Fruit fly (Drosophila melanogaster): ENCODE data around the gene OXA1L.

The OXA1L gene

DNA sequence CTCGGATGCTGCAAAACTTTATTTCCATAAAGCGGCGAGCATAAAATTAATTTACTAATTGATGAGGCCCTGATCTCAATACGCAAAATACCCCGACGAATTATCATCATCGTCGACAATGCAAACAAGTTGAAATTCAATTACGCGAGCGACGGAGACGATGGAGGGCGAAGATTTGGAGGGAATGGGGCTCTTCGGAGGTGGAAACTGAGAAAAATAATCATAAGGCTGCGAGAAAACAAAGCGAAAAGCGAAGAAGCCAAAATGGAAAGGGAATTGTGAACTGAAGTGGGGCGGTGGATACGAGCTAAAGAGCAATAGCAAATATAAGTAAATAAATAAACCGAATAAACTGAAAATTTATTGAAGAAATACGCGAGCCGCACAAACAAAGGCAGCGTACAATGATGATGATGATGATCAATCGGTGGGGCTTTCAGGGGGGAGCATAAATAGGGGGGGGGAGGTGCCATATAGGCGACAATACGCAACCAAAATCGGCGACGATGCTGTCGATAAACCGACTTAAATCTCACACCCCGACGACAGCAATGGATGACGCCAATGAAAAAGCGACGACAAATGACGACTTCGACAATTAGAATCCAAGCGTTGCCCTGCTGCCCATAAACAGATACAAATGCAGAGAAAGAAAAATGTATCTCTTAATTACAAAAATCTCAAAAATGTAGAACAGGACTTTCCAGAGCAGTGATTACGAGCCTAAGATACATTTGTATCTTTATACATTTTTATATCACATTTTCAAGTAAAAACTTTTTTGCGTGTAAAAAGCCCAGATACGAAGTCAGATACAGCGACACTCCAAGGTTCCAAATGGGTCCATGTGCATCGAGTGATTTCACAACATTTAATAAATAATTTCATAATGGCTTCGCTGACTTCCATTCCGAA is 48.1 kb downstream of the OXA1L start (continued):
- TF ChIP-seq CG17568 (GFP tag; optimal IDR thresholded peaks at IDR 0.05): peak; percentile 20
- TF ChIP-seq Hand (GFP tag; optimal IDR thresholded peaks at IDR 0.05): no peak
- TF ChIP-seq nerfin-1 (tag; optimal IDR thresholded peaks at IDR 0.05): no peak
- TF ChIP-seq Sox100B (GFP tag; optimal IDR thresholded peaks at IDR 0.05): peak; percentile 23
- peak; percentile 72 for TF ChIP-seq ttk (GFP tag; IDR thresholded peaks at IDR 0.05)
- TF ChIP-seq CG11560 (tag; IDR thresholded peaks at IDR 0.05): no peak
- TF ChIP-seq NFAT (GFP tag; IDR thresholded peaks at IDR 0.05): no peak; the same call in 1 of the 2 replicates
- TF ChIP-seq zfh2 (GFP tag; optimal IDR thresholded peaks at IDR 0.05): peak; percentile 12
- no peak for TF ChIP-seq ash1 (GFP tag; optimal IDR thresholded peaks at IDR 0.05)
- TF ChIP-seq CkIIα-i1 (GFP tag; IDR thresholded peaks at IDR 0.05): no peak
- TF ChIP-seq gce (GFP tag; IDR thresholded peaks at IDR 0.05): peak; percentile 46; the same call in 1 of the 3 replicates
- peak; percentile 67 for TF ChIP-seq CG13624 (GFP tag; optimal IDR thresholded peaks at IDR 0.05)
- 0 out of 3 replicates have a peak, but pooled peaks have one; percentile 28 for TF ChIP-seq CG2889 (GFP tag; IDR thresholded peaks at IDR 0.05)
- peak; percentile 12 for TF ChIP-seq dmrt11E (tag; optimal IDR thresholded peaks at IDR 0.05)
- peak; percentile 59 for TF ChIP-seq CG10979 (tag; optimal IDR thresholded peaks at IDR 0.05)
- TF ChIP-seq CG16779 (GFP tag; IDR thresholded peaks at IDR 0.05): peak; percentile 54; the same call in 1 of the 2 replicates
- TF ChIP-seq Hr51 (GFP tag; optimal IDR thresholded peaks at IDR 0.05): peak; percentile 19 to 79
- peak; percentile 58 for TF ChIP-seq ems (GFP tag; optimal IDR thresholded peaks at IDR 0.05)
- peak; percentile 30 for TF ChIP-seq Sry-δ (GFP tag; optimal IDR thresholded peaks at IDR 0.05)
- no peak for TF ChIP-seq fru (optimal IDR thresholded peaks at IDR 0.05)
- peak; percentile 68 for TF ChIP-seq Blimp-1 (GFP tag; optimal IDR thresholded peaks at IDR 0.05)
- peak; percentile 35 for TF ChIP-seq CG10267 (tag; optimal IDR thresholded peaks at IDR 0.05)
- TF ChIP-seq croc (GFP tag; conservative IDR thresholded peaks at IDR 0.05): 0 out of 3 replicates have a peak, but pooled peaks have one; percentile 18
- TF ChIP-seq CG31224 (GFP tag; IDR thresholded peaks at IDR 0.05): no peak; the same call in 1 of the 2 replicates
- TF ChIP-seq dimm (GFP tag; IDR thresholded peaks at IDR 0.05): peak; percentile 45; the same call in 1 of the 2 replicates
- peak; percentile 48 for TF ChIP-seq CG1233 (GFP tag; optimal IDR thresholded peaks at IDR 0.05)
- peak; percentile 5 for TF ChIP-seq CG16815 (GFP tag; optimal IDR thresholded peaks at IDR 0.05)
- 0 out of 2 replicates have a peak, but pooled peaks have one; percentile 35 for TF ChIP-seq al (GFP tag; IDR thresholded peaks at IDR 0.05)
- no peak for TF ChIP-seq maf-S (GFP tag; optimal IDR thresholded peaks at IDR 0.05)
- TF ChIP-seq Hmx (GFP tag; optimal IDR thresholded peaks at IDR 0.05): peak; percentile 8
- TF ChIP-seq CG33213 (GFP tag; optimal IDR thresholded peaks at IDR 0.05): peak; percentile 43
- peak; percentile 49 for TF ChIP-seq Asciz (GFP tag; optimal IDR thresholded peaks at IDR 0.05)
- TF ChIP-seq gro (GFP tag; optimal IDR thresholded peaks at IDR 0.05): peak; percentile 6
- peak; percentile 8 for TF ChIP-seq en (GFP tag; optimal IDR thresholded peaks at IDR 0.05)
- peak; percentile 22 for TF ChIP-seq Nf-YC (tag; optimal IDR thresholded peaks at IDR 0.05)
- TF ChIP-seq CG6272 (GFP tag; IDR thresholded peaks at IDR 0.05): peak; percentile 31; the same call in 1 of the 2 replicates
- peak; percentile 23 for TF ChIP-seq CG15011 (GFP tag; optimal IDR thresholded peaks at IDR 0.05)
- TF ChIP-seq CG18764 (GFP tag; optimal IDR thresholded peaks at IDR 0.05): peak; percentile 45
- 0 out of 2 replicates have a peak, but pooled peaks have one; percentile 6 for TF ChIP-seq Doc2 (GFP tag; IDR thresholded peaks at IDR 0.05)
- no peak for TF ChIP-seq tna (GFP tag; IDR thresholded peaks at IDR 0.05; ENCODE audit: partially characterized antibody)
- TF ChIP-seq Atf3 (GFP tag; optimal IDR thresholded peaks at IDR 0.05): peak; percentile 40
- TF ChIP-seq CG1024 (GFP tag; IDR thresholded peaks at IDR 0.05): 0 out of 2 replicates have a peak, but pooled peaks have one; percentile 57
- TF ChIP-seq Abd-B (GFP tag; optimal IDR thresholded peaks at IDR 0.05): peak; percentile 61
- peak in 1 of 3 experiments; percentile 4 for TF ChIP-seq lola (GFP tag; optimal IDR thresholded peaks at IDR 0.05)
- peak; percentile 78 for TF ChIP-seq lab (GFP tag; optimal IDR thresholded peaks at IDR 0.05)
- TF ChIP-seq disco-r (GFP tag; optimal IDR thresholded peaks at IDR 0.05): peak; percentile 32
- peak; percentile 76 for TF ChIP-seq H2.0 (GFP tag; IDR thresholded peaks at IDR 0.05)
- peak; percentile 78 for TF ChIP-seq HLH3B (GFP tag; IDR thresholded peaks at IDR 0.05)
